Fruit fly (Drosophila melanogaster): ENCODE data around the gene CG2493.
"Not testable (repeated sequence)": the region's sequence is repeated elsewhere in the genome, so short reads cannot be mapped to it uniquely, and the experiment has no call there.

Gene CG2493

dm6 chr2L:20458975-20459374 lies 4.3 kb downstream of the CG2493 start, which contains the start of the genes CG18858 and Cdc23:
Gene CG18858 (minus strand): TSS chr2L:20459075.
Gene Cdc23 (plus strand): TSS chr2L:20459342.
- TF ChIP-seq CG7045, Mnt, bab1 (GFP tag; optimal IDR thresholded peaks at IDR 0.05): not testable (repeated sequence)

- TF ChIP-seq CG33017 (tag; optimal IDR thresholded peaks at IDR 0.05); kay (GFP tag; ENCODE audit: borderline replicate concordance); cnc (optimal IDR thresholded peaks at IDR 0.05): not testable (repeated sequence)
These were observed 13.4 kb downstream of the CG2493 start, which contains the start of the genes CG31683 and CG31687 for dm6 chr2L:20449864-20450263. Gene CG31683 (minus strand): TSS chr2L:20449964. Gene CG31687 (plus strand): TSS chr2L:20450225.

dm6 chr2L:20438474-20438873 lies 24.8 kb downstream of the CG2493 start:
- TF ChIP-seq Mnt (GFP tag; optimal IDR thresholded peaks at IDR 0.05) (no peak), CG14711 (tag; optimal IDR thresholded peaks at IDR 0.05) (no peak), cic (GFP tag; optimal IDR thresholded peaks at IDR 0.05) (no peak), CG5204 (GFP tag; optimal IDR thresholded peaks at IDR 0.05) (no peak), CG1620 (GFP tag; optimal IDR thresholded peaks at IDR 0.05) (no peak), cnc (optimal IDR thresholded peaks at IDR 0.05) (no peak), Hr96 (GFP tag; optimal IDR thresholded peaks at IDR 0.05) (no peak), Clk (GFP tag; optimal IDR thresholded peaks at IDR 0.05) (no peak), Crg-1 (GFP tag; optimal IDR thresholded peaks at IDR 0.05) (no peak), ovo (GFP tag; optimal IDR thresholded peaks at IDR 0.05) (no peak), CG11617 (GFP tag; optimal IDR thresholded peaks at IDR 0.05) (no peak), toe (GFP tag; optimal IDR thresholded peaks at IDR 0.05) (no peak), bab1 (GFP tag; optimal IDR thresholded peaks at IDR 0.05) (no peak), CG7101 (tag; optimal IDR thresholded peaks at IDR 0.05) (no peak), tj (GFP tag; optimal IDR thresholded peaks at IDR 0.05) (no peak), CG33017 (tag; optimal IDR thresholded peaks at IDR 0.05) (no peak), CG12768 (GFP tag; optimal IDR thresholded peaks at IDR 0.05) (no peak), pad (GFP tag; optimal IDR thresholded peaks at IDR 0.05) (no peak), kay (GFP tag; ENCODE audit: borderline replicate concordance) (no peak), CG7045 (GFP tag; optimal IDR thresholded peaks at IDR 0.05) (no peak)

dm6 chr2L:20437873-20438272 lies 25.4 kb downstream of the CG2493 start:
- TF ChIP-seq bab1 (GFP tag; optimal IDR thresholded peaks at IDR 0.05) (no peak), Hr96 (GFP tag; optimal IDR thresholded peaks at IDR 0.05) (no peak), toe (GFP tag; optimal IDR thresholded peaks at IDR 0.05) (no peak), kay (GFP tag; ENCODE audit: borderline replicate concordance) (no peak), CG11617 (GFP tag; optimal IDR thresholded peaks at IDR 0.05) (no peak), ovo (GFP tag; optimal IDR thresholded peaks at IDR 0.05) (no peak), pad (GFP tag; optimal IDR thresholded peaks at IDR 0.05) (no peak), CG14711 (tag; optimal IDR thresholded peaks at IDR 0.05) (no peak), CG1620 (GFP tag; optimal IDR thresholded peaks at IDR 0.05) (no peak)

dm6 chr2L:20435199-20435598 lies 28.0 kb downstream of the CG2493 start:
- TF ChIP-seq Crg-1 (GFP tag; optimal IDR thresholded peaks at IDR 0.05) (no peak), Mnt (GFP tag; optimal IDR thresholded peaks at IDR 0.05) (no peak), CG7101 (tag; optimal IDR thresholded peaks at IDR 0.05) (no peak), CG12768 (GFP tag; optimal IDR thresholded peaks at IDR 0.05) (no peak), Clk (GFP tag; optimal IDR thresholded peaks at IDR 0.05) (no peak), pad (GFP tag; optimal IDR thresholded peaks at IDR 0.05) (no peak), CG1620 (GFP tag; optimal IDR thresholded peaks at IDR 0.05) (no peak), CG14711 (tag; optimal IDR thresholded peaks at IDR 0.05) (no peak), CG7045 (GFP tag; optimal IDR thresholded peaks at IDR 0.05) (no peak), ovo (GFP tag; optimal IDR thresholded peaks at IDR 0.05) (no peak), cnc (optimal IDR thresholded peaks at IDR 0.05) (no peak), CG11617 (GFP tag; optimal IDR thresholded peaks at IDR 0.05) (no peak), cic (GFP tag; optimal IDR thresholded peaks at IDR 0.05) (no peak), bab1 (GFP tag; optimal IDR thresholded peaks at IDR 0.05) (no peak), tj (GFP tag; optimal IDR thresholded peaks at IDR 0.05) (no peak)

dm6 chr2L:20434779-20435178 lies 28.5 kb downstream of the CG2493 start:
- TF ChIP-seq CG5204 (GFP tag; optimal IDR thresholded peaks at IDR 0.05) = no peak
- TF ChIP-seq kay (GFP tag; ENCODE audit: borderline replicate concordance) = no peak
- TF ChIP-seq ovo (GFP tag; optimal IDR thresholded peaks at IDR 0.05) = no peak
- TF ChIP-seq bab1 (GFP tag; optimal IDR thresholded peaks at IDR 0.05) = no peak
- TF ChIP-seq CG33017 (tag; optimal IDR thresholded peaks at IDR 0.05) = no peak
- TF ChIP-seq CG12768 (GFP tag; optimal IDR thresholded peaks at IDR 0.05) = no peak

- TF ChIP-seq ovo (GFP tag; optimal IDR thresholded peaks at IDR 0.05) (no peak), CG1620 (GFP tag; optimal IDR thresholded peaks at IDR 0.05) (no peak), pad (GFP tag; optimal IDR thresholded peaks at IDR 0.05) (no peak), CG14711 (tag; optimal IDR thresholded peaks at IDR 0.05) (no peak), cnc (optimal IDR thresholded peaks at IDR 0.05) (no peak), bab1 (GFP tag; optimal IDR thresholded peaks at IDR 0.05) (no peak), CG12768 (GFP tag; optimal IDR thresholded peaks at IDR 0.05) (no peak), CG7101 (tag; optimal IDR thresholded peaks at IDR 0.05) (no peak), CG33017 (tag; optimal IDR thresholded peaks at IDR 0.05) (no peak), cic (GFP tag; optimal IDR thresholded peaks at IDR 0.05) (peak; percentile 66), Hr96 (GFP tag; optimal IDR thresholded peaks at IDR 0.05) (no peak), CG7045 (GFP tag; optimal IDR thresholded peaks at IDR 0.05) (peak; percentile 40), tj (GFP tag; optimal IDR thresholded peaks at IDR 0.05) (no peak), Clk (GFP tag; optimal IDR thresholded peaks at IDR 0.05) (no peak), Crg-1 (GFP tag; optimal IDR thresholded peaks at IDR 0.05) (peak; percentile 41), CG11617 (GFP tag; optimal IDR thresholded peaks at IDR 0.05) (peak; percentile 30), CG5204 (GFP tag; optimal IDR thresholded peaks at IDR 0.05) (no peak), toe (GFP tag; optimal IDR thresholded peaks at IDR 0.05) (no peak), kay (GFP tag; ENCODE audit: borderline replicate concordance) (no peak), Mnt (GFP tag; optimal IDR thresholded peaks at IDR 0.05) (no peak)
These were observed 32.0 kb downstream of the CG2493 start for dm6 chr2L:20431210-20431609.
